Worm (Caenorhabditis elegans): ENCODE measurements around the gene C17H12.3.

Gene C17H12.3

ce11 chrIV:6785151-6785550, 10.3 kb downstream of the C17H12.3 start, which contains the start of gene dyci-1 (continued):
- no peak for TF ChIP-seq nhr-237 (tag; optimal IDR thresholded peaks at IDR 0.05)
- TF ChIP-seq jun-1 (tag; optimal IDR thresholded peaks at IDR 0.05): no peak
- TF ChIP-seq daf-8 (GFP tag; IDR thresholded peaks at IDR 0.05): no peak
- TF ChIP-seq mdl-1 (tag; optimal IDR thresholded peaks at IDR 0.05): no peak
- TF ChIP-seq madf-5 (GFP tag; IDR thresholded peaks at IDR 0.05): no peak
- no peak for TF ChIP-seq D1046.2 (GFP tag; IDR thresholded peaks at IDR 0.05)
- no peak for TF ChIP-seq madf-9 (GFP tag; conservative IDR thresholded peaks at IDR 0.05)
- no peak for TF ChIP-seq mxl-3 (GFP tag; optimal IDR thresholded peaks at IDR 0.05)
- peak; percentile 39 for TF ChIP-seq mep-1 (tag; optimal IDR thresholded peaks at IDR 0.05)
- no peak for TF ChIP-seq hlh-30 (tag; optimal IDR thresholded peaks at IDR 0.05; ENCODE audit: insufficient read depth)

ce11 chrIV:6777156-6777555, 18.3 kb downstream of the C17H12.3 start:
- no peak for TF ChIP-seq nhr-48 (tag; optimal IDR thresholded peaks at IDR 0.05)
- TF ChIP-seq snpc-1.2 (GFP tag; IDR thresholded peaks at IDR 0.05): peak; percentile 62

ce11 chrIV:6771556-6771955, 23.9 kb downstream of the C17H12.3 start:
- TF ChIP-seq hlh-30 (tag; optimal IDR thresholded peaks at IDR 0.05; ENCODE audit: insufficient read depth) (peak; percentile 22), nhr-77 (tag; optimal IDR thresholded peaks at IDR 0.05) (peak; percentile 44), nhr-28 (tag; optimal IDR thresholded peaks at IDR 0.05) (peak; percentile 34), lsy-2 (tag; optimal IDR thresholded peaks at IDR 0.05) (no peak), daf-16 (GFP tag; optimal IDR thresholded peaks at IDR 0.05) (no peak), daf-16 (tag; optimal IDR thresholded peaks at IDR 0.05) (peak; percentile 48), mes-2 (tag; optimal IDR thresholded peaks at IDR 0.05; ENCODE audit: poor library complexity, severe bottlenecking) (no peak), dve-1 (tag; optimal IDR thresholded peaks at IDR 0.05; ENCODE audit: insufficient read depth) (peak; percentile 61), lin-29 (GFP tag; IDR thresholded peaks at IDR 0.05) (no peak), aha-1 (tag) (peak; percentile 52)

DNA sequence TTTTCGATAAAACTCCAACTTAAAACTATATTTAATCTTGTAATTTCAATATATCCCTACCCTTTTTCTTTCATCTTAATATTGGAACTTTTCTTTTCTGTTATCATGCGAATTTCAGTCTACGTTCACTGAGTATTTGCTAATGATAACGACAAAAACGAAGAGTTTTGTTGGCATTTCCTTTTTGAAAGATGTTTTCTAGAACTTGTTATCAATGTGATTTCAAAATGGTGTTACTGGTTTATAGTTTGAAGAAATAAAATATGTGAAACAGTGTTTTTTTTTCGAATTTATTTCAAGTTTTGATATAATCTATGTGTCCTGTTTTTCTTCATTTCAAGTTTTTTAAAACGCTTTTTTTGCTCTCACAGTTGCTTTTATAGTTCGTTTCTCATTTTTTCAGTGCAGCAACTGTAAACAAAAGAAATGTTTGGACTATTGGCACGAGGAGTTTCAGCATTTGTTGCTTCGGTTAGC, 25.0 kb downstream of the C17H12.3 start, which contains the start of gene anat-1:
anat-1 (plus strand) TSS at position 427 of the 477 bp plus-strand sequence.
- TF ChIP-seq daf-16 (GFP tag; optimal IDR thresholded peaks at IDR 0.05) (no peak), daf-16 (tag; optimal IDR thresholded peaks at IDR 0.05) (peak; percentile 73), unc-39 (tag; optimal IDR thresholded peaks at IDR 0.05) (no peak), ces-1 (GFP tag; optimal IDR thresholded peaks at IDR 0.05) (no peak), pqm-1 (tag; optimal IDR thresholded peaks at IDR 0.05) (peak; percentile 73), dve-1 (tag; optimal IDR thresholded peaks at IDR 0.05; ENCODE audit: insufficient read depth) (peak; percentile 23)

DNA sequence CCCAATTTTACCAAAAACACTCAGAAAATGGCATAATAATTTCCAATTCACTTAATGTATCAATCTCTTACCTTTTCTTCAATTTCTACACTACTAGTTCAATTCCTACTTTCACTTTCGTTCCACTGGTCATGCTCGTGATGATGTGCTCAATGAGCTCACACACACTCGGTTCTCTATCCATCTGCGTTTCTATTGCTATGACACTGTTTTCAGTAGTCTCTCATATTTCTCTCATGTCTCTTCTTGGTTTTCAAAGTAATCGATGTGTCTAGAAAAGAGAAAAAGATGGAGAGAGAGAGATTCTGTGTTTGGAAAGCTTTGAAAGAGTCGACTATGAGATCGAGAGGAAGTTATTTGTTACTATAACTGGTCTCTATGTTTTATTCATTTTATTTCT, 28.2 kb downstream of the C17H12.3 start:
- TF ChIP-seq ceh-28 (tag; optimal IDR thresholded peaks at IDR 0.05) (peak; percentile 52), madf-9 (GFP tag; conservative IDR thresholded peaks at IDR 0.05) (no peak), unc-130 (GFP tag; optimal IDR thresholded peaks at IDR 0.05) (no peak), daf-19 (GFP tag; conservative IDR thresholded peaks at IDR 0.05) (no peak), zip-11 (GFP tag; IDR thresholded peaks at IDR 0.05) (no peak), Y48G9A.11 (GFP tag; IDR thresholded peaks at IDR 0.05) (no peak), tag-97 (GFP tag; IDR thresholded peaks at IDR 0.05) (no peak), sdz-12 (GFP tag; optimal IDR thresholded peaks at IDR 0.05) (no peak), hif-1 (tag; optimal IDR thresholded peaks at IDR 0.05) (peak in 1 of 2 experiments; percentile 18), mdt-29 (GFP tag; IDR thresholded peaks at IDR 0.05) (no peak), T26A8.4 (GFP tag; IDR thresholded peaks at IDR 0.05) (no peak), hlh-11 (tag; optimal IDR thresholded peaks at IDR 0.05) (peak; percentile 70), set-16 (GFP tag; IDR thresholded peaks at IDR 0.05) (no peak), lin-38 (GFP tag; IDR thresholded peaks at IDR 0.05) (no peak; the same call in 1 of the 2 replicates), zag-1 (tag; optimal IDR thresholded peaks at IDR 0.05) (no peak), ZK337.2 (GFP tag; IDR thresholded peaks at IDR 0.05) (no peak), rbr-2 (tag; optimal IDR thresholded peaks at IDR 0.05) (peak; percentile 36), hlh-30 (tag; optimal IDR thresholded peaks at IDR 0.05; ENCODE audit: insufficient read depth) (peak; percentile 91), lir-3 (tag; optimal IDR thresholded peaks at IDR 0.05) (no peak), nhr-41 (GFP tag; IDR thresholded peaks at IDR 0.05) (no peak), dmd-9 (GFP tag; IDR thresholded peaks at IDR 0.05) (no peak), ceh-44 (GFP tag; IDR thresholded peaks at IDR 0.05) (no peak), daf-16 (GFP tag; optimal IDR thresholded peaks at IDR 0.05) (no peak), daf-16 (tag; optimal IDR thresholded peaks at IDR 0.05) (peak; percentile 72)
